Fruit fly (Drosophila melanogaster) whole organism, pupa: ENCODE results near the gene CG13667.

ENCODE experiments used
- CG13204 ChIP-seq: fragments of 200-800 bp; sonication (Bioruptor generic); optimal IDR thresholded peaks from 2 replicates; lab custom pipeline; 2018; ENCODE audit warnings: missing biosample characterization, mild to moderate bottlenecking, missing genetic modification characterization, moderate library complexity
- CG14655 ChIP-seq: fragments of 200-800 bp; sonication (Bioruptor generic); optimal IDR thresholded peaks from 3 replicates; lab custom pipeline; 2017; ENCODE audit warnings: mild to moderate bottlenecking, missing biosample characterization, missing genetic modification reagents, missing genetic modification characterization
- CG34367 ChIP-seq: fragments of 200-800 bp; sonication (Bioruptor generic); optimal IDR thresholded peaks from 2 replicates; lab custom pipeline; 2018; ENCODE audit warnings: missing biosample characterization, mild to moderate bottlenecking, missing genetic modification characterization
- CG8159 ChIP-seq: fragments of 200-800 bp; sonication (Bioruptor generic); optimal IDR thresholded peaks from 3 replicates; lab custom pipeline; 2018; ENCODE audit warnings: missing biosample characterization, mild to moderate bottlenecking, missing genetic modification characterization, moderate library complexity
- Pif1A ChIP-seq: fragments of 200-800 bp; sonication (Bioruptor generic); optimal IDR thresholded peaks from 3 replicates; lab custom pipeline; 2016; ENCODE audit warnings: missing biosample characterization, missing genetic modification characterization
- Pif1B ChIP-seq: fragments of 200-800 bp; sonication (Bioruptor generic); optimal IDR thresholded peaks from 3 replicates; lab custom pipeline; 2016; ENCODE audit warnings: missing biosample characterization, missing genetic modification characterization
- rn ChIP-seq: fragments of 200-800 bp; sonication (Bioruptor generic); IDR thresholded peaks from 2 replicates; pipeline ENCODE4 v1.3.6; 2022; ENCODE audit warnings: missing biosample characterization, missing genetic modification characterization

DNA sequence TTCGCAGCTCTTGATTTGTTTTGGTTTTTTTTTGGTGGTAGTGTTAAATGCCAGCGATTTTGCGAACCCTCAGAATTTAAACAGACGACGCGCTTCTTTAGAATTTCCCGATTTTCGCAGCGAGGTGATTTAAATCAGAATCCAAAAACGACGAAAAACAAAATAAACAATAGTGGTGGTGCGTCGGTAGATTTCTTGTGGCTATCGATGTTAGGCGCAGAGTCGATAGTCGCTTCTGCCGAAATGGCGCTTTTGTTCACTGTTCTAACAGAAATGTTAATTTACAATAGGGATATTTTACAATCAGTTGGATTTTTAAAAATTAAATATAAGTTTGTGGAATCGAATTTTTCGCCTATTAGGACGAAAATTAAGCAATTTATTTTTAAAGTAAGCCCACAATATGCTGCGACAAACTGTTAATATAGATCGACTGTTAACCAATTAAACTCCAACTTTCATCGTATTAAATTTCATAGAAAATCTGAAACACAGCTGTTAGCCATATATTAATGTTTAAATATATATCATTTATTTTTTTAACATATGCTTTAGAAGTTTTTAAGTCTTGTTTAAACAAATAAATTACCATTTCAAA is 44.0 kb downstream of the CG13667 start, which contains the start of gene CG6983:
- TF ChIP-seq CG14655 (GFP tag; lab: Kevin White, UChicago) (no peak), CG8159 (tag; lab: Kevin White, UChicago) (no peak), rn (GFP tag; lab: Robert Waterston, UW) (no peak), Pif1A (GFP tag; lab: Kevin White, UChicago) (no peak), CG34367 (tag; lab: Kevin White, UChicago) (no peak), Pif1B (GFP tag; lab: Kevin White, UChicago) (no peak), CG13204 (no peak)
